Worm (Caenorhabditis elegans) whole organism, young adult: ENCODE data around the gene wrt-3.

ENCODE experiments used
- ama-1 ChIP-seq, 3 experiments: fragments of 150-350 bp in 1 of 3; sonication (generic microtip) in 2 of 3; optimal IDR thresholded peaks; 2 replicates each; lab custom pipeline; 2014 to 2018; ENCODE audit warnings: missing biosample characterization in 2 of 3, missing genetic modification characterization in 2 of 3, missing genetic modification reagents in 2 of 3
- ceh-91 ChIP-seq: fragments of 200-800 bp; sonication (Bioruptor generic); IDR thresholded peaks from 2 replicates; pipeline ENCODE4 v1.3.6; 2022; ENCODE audit warnings: missing genetic modification reagents, missing genetic modification characterization, missing compliant biosample characterization
- dox-1 ChIP-seq: fragments of 200-800 bp; sonication (Bioruptor generic); IDR thresholded peaks from 2 replicates; pipeline ENCODE4 v1.3.6; 2022; ENCODE audit warnings: missing genetic modification reagents, missing genetic modification characterization, missing compliant biosample characterization
- him-1 ChIP-seq: sonication (generic microtip); optimal IDR thresholded peaks from 2 replicates; lab custom pipeline; 2016; ENCODE audit warnings: missing genotype, missing genetic modification reagents, missing genetic modification characterization, missing compliant biosample characterization
- hlh-26 ChIP-seq: fragments of 200-800 bp; sonication (Bioruptor generic); conservative IDR thresholded peaks from 2 replicates; pipeline ENCODE4 v1.3.6; 2022; ENCODE audit warnings: missing genetic modification reagents, missing genetic modification characterization, missing compliant biosample characterization
- lsl-1 ChIP-seq: fragments of 200-800 bp; sonication (Bioruptor generic); optimal IDR thresholded peaks from 2 replicates; lab custom pipeline; 2018; ENCODE audit warnings: mild to moderate bottlenecking, missing genetic modification characterization, moderate library complexity, missing compliant biosample characterization
- mes-4 ChIP-seq: sonication (generic microtip); optimal IDR thresholded peaks from 2 replicates; lab custom pipeline; 2016; ENCODE audit warnings: missing genotype, missing genetic modification characterization, missing compliant biosample characterization
- zfh-2 ChIP-seq: fragments of 200-800 bp; sonication (Bioruptor generic); conservative IDR thresholded peaks from 2 replicates; pipeline ENCODE4 v1.3.6; 2022; ENCODE audit warnings: missing genetic modification reagents, missing genetic modification characterization, missing compliant biosample characterization

ce11 chrIV:9441391-9441790, 35.9 kb downstream of the wrt-3 start:
- TF ChIP-seq ama-1 (optimal IDR thresholded peaks at IDR 0.05; lab: Kevin White, UChicago) (no peak), ama-1 (GFP tag; optimal IDR thresholded peaks at IDR 0.05; lab: Kevin White, UChicago) (no peak), him-1 (tag; lab: Kevin White, UChicago) (no peak), dox-1 (GFP tag; lab: Robert Waterston, UW) (no peak), hlh-26 (GFP tag; lab: Robert Waterston, UW) (no peak), mes-4 (tag; lab: Kevin White, UChicago) (no peak), ceh-91 (GFP tag; lab: Robert Waterston, UW) (no peak), zfh-2 (no peak), lsl-1 (no peak)
